Fruit fly (Drosophila melanogaster) whole organism, pupa: ENCODE measurements around the gene Tailor.

ENCODE experiments used
- CG4496 ChIP-seq: fragments of 200-800 bp; sonication (Bioruptor generic); IDR thresholded peaks from 3 replicates; pipeline ENCODE4 v1.3.6; 2022; ENCODE audit warnings: missing biosample characterization, missing genetic modification characterization
- Pif1B ChIP-seq: fragments of 200-800 bp; sonication (Bioruptor generic); optimal IDR thresholded peaks from 3 replicates; lab custom pipeline; 2016; ENCODE audit warnings: missing biosample characterization, missing genetic modification characterization

dm6 chr3R:7060467-7060866 is 25.4 kb downstream of the Tailor start, which contains the start of gene djl:
- no peak for TF ChIP-seq Pif1B (GFP tag; lab: Kevin White, UChicago)
- TF ChIP-seq CG4496 (GFP tag; lab: Robert Waterston, UW), result no peak
